Fruit fly (Drosophila melanogaster): ENCODE data around the gene CG13078.

The CG13078 gene

dm6 chr2L:19528308-19528707 is 35.4 kb upstream of the CG13078 start (continued):
- TF ChIP-seq CG10669 (GFP tag; optimal IDR thresholded peaks at IDR 0.05) (peak; percentile 94), CG31627 (GFP tag; optimal IDR thresholded peaks at IDR 0.05) (peak; percentile 64), dac (GFP tag; optimal IDR thresholded peaks at IDR 0.05) (peak; percentile 97), CG16779 (tag; optimal IDR thresholded peaks at IDR 0.05) (peak; percentile 97), Ets96B (tag; optimal IDR thresholded peaks at IDR 0.05) (peak; percentile 98), acj6 (GFP tag; optimal IDR thresholded peaks at IDR 0.05) (peak; percentile 94), lz (GFP tag; optimal IDR thresholded peaks at IDR 0.05) (peak; percentile 77), CG6854 (GFP tag; optimal IDR thresholded peaks at IDR 0.05) (no peak), CG3032 (tag; optimal IDR thresholded peaks at IDR 0.05) (peak; percentile 93), CG3919 (GFP tag; optimal IDR thresholded peaks at IDR 0.05) (peak; percentile 97), Gug (GFP tag; IDR thresholded peaks at IDR 0.05) (peak; percentile 99), Hr4 (GFP tag; optimal IDR thresholded peaks at IDR 0.05) (peak; percentile 99), Eip93F (GFP tag; optimal IDR thresholded peaks at IDR 0.05) (peak; percentile 61), CG6808 (GFP tag; optimal IDR thresholded peaks at IDR 0.05) (peak; percentile 92), salr (GFP tag; optimal IDR thresholded peaks at IDR 0.05) (peak; percentile 89 to 97), OdsH (GFP tag; optimal IDR thresholded peaks at IDR 0.05) (peak; percentile 97), fd85E (GFP tag; optimal IDR thresholded peaks at IDR 0.05) (peak; percentile 67), eg (GFP tag; IDR thresholded peaks at IDR 0.05) (peak; percentile 100), Sox14 (GFP tag; optimal IDR thresholded peaks at IDR 0.05) (peak; percentile 95), fd59A (GFP tag; optimal IDR thresholded peaks at IDR 0.05) (peak; percentile 96), CG32006 (GFP tag; optimal IDR thresholded peaks at IDR 0.05) (peak; percentile 99), Eip75B (GFP tag; optimal IDR thresholded peaks at IDR 0.05) (peak; percentile 95), Sox15 (GFP tag; optimal IDR thresholded peaks at IDR 0.05) (peak; percentile 74), CG8119 (GFP tag; IDR thresholded peaks at IDR 0.05) (peak; percentile 99), fkh (GFP tag; optimal IDR thresholded peaks at IDR 0.05) (peak; percentile 76), ss (GFP tag; optimal IDR thresholded peaks at IDR 0.05) (peak; percentile 94), Lpt (GFP tag; optimal IDR thresholded peaks at IDR 0.05) (peak; percentile 96), Hr39 (GFP tag; optimal IDR thresholded peaks at IDR 0.05) (peak; percentile 69), Ets21C (GFP tag; optimal IDR thresholded peaks at IDR 0.05) (peak; percentile 27), CG10631 (GFP tag; optimal IDR thresholded peaks at IDR 0.05) (peak; percentile 96), net (GFP tag; optimal IDR thresholded peaks at IDR 0.05) (peak; percentile 97), Hr38 (GFP tag; optimal IDR thresholded peaks at IDR 0.05) (peak; percentile 33), CG8319 (GFP tag; optimal IDR thresholded peaks at IDR 0.05) (peak; percentile 85), pdm3 (GFP tag; optimal IDR thresholded peaks at IDR 0.05) (peak; percentile 97), topi (GFP tag; optimal IDR thresholded peaks at IDR 0.05) (peak; percentile 71), dsx (GFP tag; optimal IDR thresholded peaks at IDR 0.05; ENCODE audit: poor library complexity, severe bottlenecking) (peak; percentile 97), CG6792 (GFP tag; optimal IDR thresholded peaks at IDR 0.05) (peak; percentile 91), Sox102F (GFP tag; optimal IDR thresholded peaks at IDR 0.05) (peak; percentile 54), esn (GFP tag; optimal IDR thresholded peaks at IDR 0.05) (peak; percentile 74), CG6163 (GFP tag; IDR thresholded peaks at IDR 0.05) (peak; percentile 99), CG8632 (GFP tag; optimal IDR thresholded peaks at IDR 0.05) (peak; percentile 90), Smox (GFP tag; optimal IDR thresholded peaks at IDR 0.05) (peak; percentile 53), CG7368 (GFP tag; optimal IDR thresholded peaks at IDR 0.05) (peak; percentile 90), CG11294 (GFP tag; IDR thresholded peaks at IDR 0.05) (peak; percentile 99), CG1621 (tag; optimal IDR thresholded peaks at IDR 0.05) (peak; percentile 93)

All from whole organism, prepupa.